Worm (Caenorhabditis elegans): Measurements from ENCODE around the gene F56A8.4.

ce11 chrIII:13305537-13305936 is 42.5 kb downstream of the F56A8.4 start:
- TF ChIP-seq nhr-48 (tag; optimal IDR thresholded peaks at IDR 0.05) (no peak), unc-62 (GFP tag; optimal IDR thresholded peaks at IDR 0.05 in 1 of 2) (no peak), unc-62 (tag; optimal IDR thresholded peaks at IDR 0.05) (no peak), set-16 (GFP tag; IDR thresholded peaks at IDR 0.05) (no peak)
